Worm (Caenorhabditis elegans): ENCODE results near the gene C16B8.2.

The C16B8.2 gene

ce11 chrX:3974160-3974559 is 7.9 kb upstream of the C16B8.2 start:
- no peak for TF ChIP-seq unc-62 (GFP tag; optimal IDR thresholded peaks at IDR 0.05)

- TF ChIP-seq unc-62 (GFP tag; optimal IDR thresholded peaks at IDR 0.05), result no peak
Observed at ce11 chrX:3973534-3973933, 7.3 kb upstream of the C16B8.2 start, which contains the start of gene C16B8.4. C16B8.4 (minus strand) TSS chrX:3973634.

ce11 chrX:3970786-3971185 is 4.6 kb upstream of the C16B8.2 start:
- no peak for TF ChIP-seq unc-62 (GFP tag; optimal IDR thresholded peaks at IDR 0.05)

- TF ChIP-seq unc-62 (GFP tag; optimal IDR thresholded peaks at IDR 0.05), result no peak
Observed at ce11 chrX:3969980-3970403, 3.8 kb upstream of the C16B8.2 start.

- no peak for TF ChIP-seq unc-62 (GFP tag; optimal IDR thresholded peaks at IDR 0.05)
Observed at ce11 chrX:3969353-3969752, 3.1 kb upstream of the C16B8.2 start.

- TF ChIP-seq unc-62 (GFP tag; optimal IDR thresholded peaks at IDR 0.05), result no peak
Observed at ce11 chrX:3968209-3968960, 2.2 kb upstream of the C16B8.2 start, which contains the start of gene C16B8.3. C16B8.3 (minus strand) TSS chrX:3968634.

ce11 chrX:3960345-3960744 is 5.9 kb downstream of the C16B8.2 start:
- no peak for TF ChIP-seq unc-62 (GFP tag; optimal IDR thresholded peaks at IDR 0.05)

- no peak for TF ChIP-seq unc-62 (GFP tag; optimal IDR thresholded peaks at IDR 0.05)
Observed at ce11 chrX:3959221-3959620, 7.0 kb downstream of the C16B8.2 start.

ce11 chrX:3958252-3958651 is 8.0 kb downstream of the C16B8.2 start, which contains the start of gene lin-18:
lin-18 (plus strand) TSS chrX:3958552.
- no peak for TF ChIP-seq unc-62 (GFP tag; optimal IDR thresholded peaks at IDR 0.05)

ce11 chrX:3957475-3958204 is 8.6 kb downstream of the C16B8.2 start:
- TF ChIP-seq unc-62 (GFP tag; optimal IDR thresholded peaks at IDR 0.05), result no peak

- TF ChIP-seq unc-62 (GFP tag; optimal IDR thresholded peaks at IDR 0.05), result no peak
Observed at ce11 chrX:3952737-3953136, 13.5 kb downstream of the C16B8.2 start.

- TF ChIP-seq unc-62 (GFP tag; optimal IDR thresholded peaks at IDR 0.05), result no peak
Observed at ce11 chrX:3949763-3950162, 16.5 kb downstream of the C16B8.2 start.

ce11 chrX:3949026-3949425 is 17.2 kb downstream of the C16B8.2 start:
- no peak for TF ChIP-seq unc-62 (GFP tag; optimal IDR thresholded peaks at IDR 0.05)

- TF ChIP-seq unc-62 (GFP tag; optimal IDR thresholded peaks at IDR 0.05), result no peak
Observed at ce11 chrX:3945681-3946080, 20.6 kb downstream of the C16B8.2 start.

- no peak for TF ChIP-seq unc-62 (GFP tag; optimal IDR thresholded peaks at IDR 0.05)
Observed at ce11 chrX:3944961-3945587, 21.2 kb downstream of the C16B8.2 start.

- TF ChIP-seq unc-62 (GFP tag; optimal IDR thresholded peaks at IDR 0.05), result no peak
Observed at ce11 chrX:3944073-3944472, 22.2 kb downstream of the C16B8.2 start.
